Fruit fly (Drosophila melanogaster) whole organism, adult: Measurements from ENCODE around the gene janB.

Source experiments
- CG11617 ChIP-seq: fragments of 200-800 bp; sonication (Bioruptor generic); optimal IDR thresholded peaks from 2 replicates; lab custom pipeline; 2017; ENCODE audit warnings: mild to moderate bottlenecking, missing biosample characterization, missing genetic modification reagents, missing genetic modification characterization
- CG1620 ChIP-seq: fragments of 200-800 bp; sonication (Bioruptor generic); optimal IDR thresholded peaks from 2 replicates; lab custom pipeline; 2016; ENCODE audit warnings: missing biosample characterization, missing genetic modification characterization
- CG5204 ChIP-seq: fragments of 200-800 bp; sonication (Bioruptor generic); optimal IDR thresholded peaks from 2 replicates; lab custom pipeline; 2016; ENCODE audit warnings: missing biosample characterization, missing genetic modification characterization
- Clk ChIP-seq: fragments of 200-800 bp; sonication (Bioruptor generic); optimal IDR thresholded peaks from 2 replicates; lab custom pipeline; 2017; ENCODE audit warnings: missing biosample characterization, missing genetic modification characterization
- cic ChIP-seq: fragments of 200-800 bp; sonication (Bioruptor generic); optimal IDR thresholded peaks from 2 replicates; lab custom pipeline; 2017; ENCODE audit warnings: missing biosample characterization, mild to moderate bottlenecking, missing genetic modification characterization, moderate library complexity
- cnc ChIP-seq, 2 experiments: fragments of >200 bp; optimal IDR thresholded peaks; 2 replicates each; lab custom pipeline; 2017

- TF ChIP-seq cnc (optimal IDR thresholded peaks at IDR 0.05; lab: Kevin White, UChicago) (no peak), cic (GFP tag; lab: Kevin White, UChicago) (no peak), CG11617 (GFP tag; lab: Kevin White, UChicago) (no peak), CG1620 (no peak), Clk (GFP tag; lab: Kevin White, UChicago) (no peak), CG5204 (GFP tag; lab: Kevin White, UChicago) (no peak)
Measured at dm6 chr3R:30022452-30023028, 16.0 kb downstream of the janB start, which contains the start of the genes RpS28a and Axn.
